Fruit fly (Drosophila melanogaster): ENCODE results near the gene CG10598.

The CG10598 gene

dm6 chrX:17181264-17182198, 45.1 kb downstream of the CG10598 start:
- TF ChIP-seq CG17801 (GFP tag; optimal IDR thresholded peaks at IDR 0.05; ENCODE audit: partially characterized antibody): no peak

dm6 chrX:17180523-17180922, 46.1 kb downstream of the CG10598 start:
- TF ChIP-seq CG17801 (GFP tag; optimal IDR thresholded peaks at IDR 0.05; ENCODE audit: partially characterized antibody): no peak

dm6 chrX:17178484-17178921, 48.2 kb downstream of the CG10598 start:
- peak; percentile 99 for TF ChIP-seq CG17801 (GFP tag; optimal IDR thresholded peaks at IDR 0.05; ENCODE audit: partially characterized antibody)

dm6 chrX:17177606-17178005, 49.1 kb downstream of the CG10598 start:
- no peak for TF ChIP-seq CG17801 (GFP tag; optimal IDR thresholded peaks at IDR 0.05; ENCODE audit: partially characterized antibody)

- no peak for TF ChIP-seq CG17801 (GFP tag; optimal IDR thresholded peaks at IDR 0.05; ENCODE audit: partially characterized antibody)
Measured at dm6 chrX:17176542-17176941, 50.1 kb downstream of the CG10598 start.

- TF ChIP-seq CG17801 (GFP tag; optimal IDR thresholded peaks at IDR 0.05; ENCODE audit: partially characterized antibody): no peak
Measured at dm6 chrX:17175558-17176189, 51.0 kb downstream of the CG10598 start.

All from ovary, adult (tissue).